Worm (Caenorhabditis elegans) whole organism, young adult: ENCODE data around the gene praf-3.
"Not testable (repeated sequence)": the region's sequence is repeated elsewhere in the genome, so short reads cannot be mapped to it uniquely, and the experiment has no call there.

Experiments
- B0019.2 ChIP-seq: fragments of 200-800 bp; sonication (Bioruptor generic); conservative IDR thresholded peaks from 2 replicates; pipeline ENCODE4 v1.3.6; 2022; ENCODE audit warnings: missing genetic modification reagents, missing genetic modification characterization, missing compliant biosample characterization
- B0261.1 ChIP-seq: sonication (generic microtip); optimal IDR thresholded peaks from 2 replicates; lab custom pipeline; 2016; ENCODE audit warnings: mild to moderate bottlenecking, missing genetic modification characterization, moderate library complexity, missing compliant biosample characterization
- D2030.7 ChIP-seq: fragments of 200-800 bp; sonication (Bioruptor generic); IDR thresholded peaks from 2 replicates; pipeline ENCODE4 v1.3.6; 2022; ENCODE audit warnings: missing genetic modification reagents, missing genetic modification characterization, missing compliant biosample characterization
- F55B11.4 ChIP-seq: sonication (generic microtip); optimal IDR thresholded peaks from 2 replicates; lab custom pipeline; 2016; ENCODE audit warnings: missing compliant biosample characterization, missing genetic modification characterization, borderline replicate concordance; ENCODE audit not compliant: insufficient read depth
- K12H6.12 ChIP-seq: fragments of 200-800 bp; sonication (Bioruptor generic); optimal IDR thresholded peaks from 2 replicates; lab custom pipeline; 2018; ENCODE audit warnings: mild to moderate bottlenecking, missing genetic modification characterization, missing compliant biosample characterization
- T26A5.8 ChIP-seq: sonication (generic microtip); optimal IDR thresholded peaks from 2 replicates; lab custom pipeline; 2016; ENCODE audit warnings: missing genetic modification characterization, missing compliant biosample characterization
- Y79H2A.3 ChIP-seq: fragments of 200-800 bp; sonication (Bioruptor generic); conservative IDR thresholded peaks from 2 replicates; pipeline ENCODE4 v1.3.6; 2022; ENCODE audit warnings: missing genetic modification reagents, missing genetic modification characterization, missing compliant biosample characterization
- ZK185.1 ChIP-seq: sonication (generic microtip); optimal IDR thresholded peaks from 2 replicates; lab custom pipeline; 2016; ENCODE audit warnings: mild to moderate bottlenecking, missing genetic modification characterization, missing compliant biosample characterization; ENCODE audit not compliant: poor library complexity, severe bottlenecking
- aptf-2 ChIP-seq: fragments of 200-800 bp; sonication (Bioruptor generic); conservative IDR thresholded peaks from 2 replicates; pipeline ENCODE4 v1.3.6; 2022; ENCODE audit warnings: missing genetic modification reagents, missing genetic modification characterization, missing compliant biosample characterization
- atf-7 ChIP-seq: sonication (generic microtip); optimal IDR thresholded peaks from 2 replicates; lab custom pipeline; 2017; ENCODE audit warnings: mild to moderate bottlenecking, missing genetic modification characterization, missing compliant biosample characterization
- athp-1 ChIP-seq: sonication (generic microtip); optimal IDR thresholded peaks from 2 replicates; lab custom pipeline; 2017; ENCODE audit warnings: mild to moderate bottlenecking, missing genetic modification characterization, missing compliant biosample characterization
- attf-3 ChIP-seq: fragments of 200-800 bp; sonication (Bioruptor generic); conservative IDR thresholded peaks from 2 replicates; pipeline ENCODE4 v1.3.6; 2022; ENCODE audit warnings: missing genetic modification reagents, missing genetic modification characterization, missing compliant biosample characterization
- cebp-2 ChIP-seq: fragments of 200-800 bp; sonication (Bioruptor generic); IDR thresholded peaks from 2 replicates; pipeline ENCODE4 v1.3.6; 2022; ENCODE audit warnings: missing genetic modification characterization, missing compliant biosample characterization
- ceh-40 ChIP-seq: fragments of 200-800 bp; sonication (Bioruptor generic); IDR thresholded peaks from 2 replicates; pipeline ENCODE4 v1.3.6; 2022; ENCODE audit warnings: missing genetic modification characterization, missing compliant biosample characterization
- ceh-79 ChIP-seq: sonication (generic microtip); optimal IDR thresholded peaks from 2 replicates; lab custom pipeline; 2017; ENCODE audit warnings: mild to moderate bottlenecking, missing genetic modification characterization, missing compliant biosample characterization
- ekl-4 ChIP-seq: fragments of 200-800 bp; sonication (Bioruptor generic); IDR thresholded peaks from 2 replicates; pipeline ENCODE4 v1.3.6; 2022; ENCODE audit warnings: missing genetic modification reagents, missing genetic modification characterization, missing compliant biosample characterization
- hmg-1.2 ChIP-seq: fragments of 200-800 bp; sonication (Bioruptor generic); IDR thresholded peaks from 2 replicates; pipeline ENCODE4 v1.3.6; 2022; ENCODE audit warnings: missing genetic modification reagents, missing genetic modification characterization, missing compliant biosample characterization
- hrde-1 ChIP-seq: sonication (generic microtip); optimal IDR thresholded peaks from 2 replicates; lab custom pipeline; 2016; ENCODE audit warnings: missing genetic modification characterization, mild to moderate bottlenecking, missing compliant biosample characterization, moderate library complexity, missing genotype, missing genetic modification reagents, borderline replicate concordance
- hsf-1 ChIP-seq: fragments of 200-800 bp; sonication (Bioruptor generic); IDR thresholded peaks from 2 replicates; pipeline ENCODE4 v1.3.6; 2022; ENCODE audit warnings: missing genetic modification reagents, missing genetic modification characterization, missing compliant biosample characterization
- lin-26 ChIP-seq: fragments of 200-800 bp; sonication (Bioruptor generic); IDR thresholded peaks from 2 replicates; pipeline ENCODE4 v1.3.6; 2022; ENCODE audit warnings: missing genetic modification reagents, missing genetic modification characterization, missing compliant biosample characterization
- lsy-27 ChIP-seq: sonication (generic microtip); optimal IDR thresholded peaks from 2 replicates; lab custom pipeline; 2017; ENCODE audit warnings: missing genetic modification characterization, mild to moderate bottlenecking, missing compliant biosample characterization, antibody characterized with exemption, missing genotype, borderline replicate concordance; ENCODE audit not compliant: insufficient read depth
- madf-3 ChIP-seq: fragments of 200-800 bp; sonication (Bioruptor generic); IDR thresholded peaks from 2 replicates; pipeline ENCODE4 v1.3.6; 2022; ENCODE audit warnings: missing genetic modification reagents, missing genetic modification characterization, missing compliant biosample characterization
- madf-6 ChIP-seq: fragments of 200-800 bp; sonication (Bioruptor generic); IDR thresholded peaks from 2 replicates; pipeline ENCODE4 v1.3.6; 2022; ENCODE audit warnings: missing genetic modification reagents, missing genetic modification characterization, missing compliant biosample characterization
- mxl-1 ChIP-seq: sonication (generic microtip); optimal IDR thresholded peaks from 2 replicates; lab custom pipeline; 2016; ENCODE audit warnings: missing genetic modification characterization, missing compliant biosample characterization
- pbrm-1 ChIP-seq: fragments of 200-800 bp; sonication (Bioruptor generic); IDR thresholded peaks from 2 replicates; pipeline ENCODE4 v1.3.6; 2022; ENCODE audit warnings: missing genetic modification reagents, missing genetic modification characterization, missing compliant biosample characterization
- rpc-1 ChIP-seq, 2 experiments: fragments of 150-350 bp in 1 of 2; sonication (generic microtip) in 1 of 2; optimal IDR thresholded peaks; 2 replicates each; lab custom pipeline; 2014 to 2018; ENCODE audit warnings: missing biosample characterization in 1 of 2, missing genetic modification characterization in 1 of 2, missing genetic modification reagents in 1 of 2, missing genotype in 1 of 2
- snpc-4 ChIP-seq, 5 experiments: fragments of 150-350 bp in 1 of 5; sonication (generic microtip) in 4 of 5; optimal IDR thresholded peaks; 2 replicates each; lab custom pipeline; 2014 to 2018; ENCODE audit warnings: missing genetic modification characterization in 5 of 5, missing biosample characterization in 3 of 5, antibody characterized with exemption in 2 of 5, mild to moderate bottlenecking in 2 of 5, missing compliant biosample characterization in 2 of 5, missing genotype in 2 of 5, moderate library complexity in 2 of 5, missing genetic modification reagents in 1 of 5
- tbp1 ChIP-seq: fragments of 200-800 bp; sonication (Bioruptor generic); optimal IDR thresholded peaks from 2 replicates; lab custom pipeline; 2018; ENCODE audit warnings: mild to moderate bottlenecking, missing genetic modification characterization, missing compliant biosample characterization
- ztf-25 ChIP-seq: fragments of 200-800 bp; sonication (Bioruptor generic); IDR thresholded peaks from 2 replicates; pipeline ENCODE4 v1.3.6; 2022; ENCODE audit warnings: missing genetic modification reagents, missing genetic modification characterization, missing compliant biosample characterization

praf-3 gene

DNA sequence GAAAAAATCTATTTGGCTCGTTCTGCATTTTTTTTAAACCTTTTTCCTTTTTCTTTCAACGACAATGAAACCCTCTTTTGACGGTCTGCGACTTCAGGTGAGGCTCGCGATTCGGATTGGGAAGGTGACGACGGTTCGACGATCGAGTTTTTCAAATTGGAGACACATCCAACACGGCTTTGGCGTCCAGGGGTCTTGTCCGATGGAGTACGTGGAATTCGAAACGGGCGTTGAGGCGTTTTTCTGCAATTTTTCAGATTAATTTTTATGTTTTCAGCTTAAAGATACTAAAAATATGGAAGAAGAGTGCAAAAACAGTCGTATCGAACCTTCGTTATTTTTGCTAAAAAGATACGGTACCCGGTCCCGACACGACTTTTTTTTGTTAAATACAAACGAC lies 9.4 kb downstream of the praf-3 start, which contains the start of gene D2096.10:
Gene D2096.10 (minus strand): TSS at position 101 of the 400 bp plus-strand sequence.
- TF ChIP-seq madf-3; ceh-79 (tag; lab: Kevin White, UChicago); lsy-27 (tag; lab: Kevin White, UChicago): not testable (repeated sequence)
- TF ChIP-seq, all 124 proteins: peak for 0; not testable (repeated sequence) for 124

DNA sequence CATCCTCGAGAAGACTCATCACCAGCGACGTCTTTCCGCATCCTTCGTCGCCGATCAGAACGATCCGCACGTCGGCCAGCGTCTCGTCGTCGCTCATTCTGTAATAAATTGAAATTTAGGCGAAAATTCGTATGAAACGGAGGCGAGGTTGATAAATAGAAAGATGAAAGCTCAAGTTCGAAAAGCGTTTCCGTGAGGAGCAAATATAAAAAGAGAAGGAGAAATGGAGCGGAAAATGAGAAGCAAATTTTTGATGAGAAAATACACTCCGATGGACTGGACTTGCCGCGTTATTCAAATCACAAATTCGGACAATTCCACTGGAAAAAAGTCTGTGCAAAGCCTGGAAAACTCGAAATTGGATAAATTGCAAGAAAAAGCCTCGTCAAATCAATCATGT lies 14.3 kb downstream of the praf-3 start, which contains the start of gene D2096.11:
Gene D2096.11 (minus strand): TSS at position 101 of the 400 bp plus-strand sequence.
- TF ChIP-seq K12H6.12 (tag; lab: Kevin White, UChicago) (no peak), F55B11.4 (tag; lab: Kevin White, UChicago) (no peak), ZK185.1 (tag; lab: Kevin White, UChicago) (no peak), aptf-2 (no peak)

DNA sequence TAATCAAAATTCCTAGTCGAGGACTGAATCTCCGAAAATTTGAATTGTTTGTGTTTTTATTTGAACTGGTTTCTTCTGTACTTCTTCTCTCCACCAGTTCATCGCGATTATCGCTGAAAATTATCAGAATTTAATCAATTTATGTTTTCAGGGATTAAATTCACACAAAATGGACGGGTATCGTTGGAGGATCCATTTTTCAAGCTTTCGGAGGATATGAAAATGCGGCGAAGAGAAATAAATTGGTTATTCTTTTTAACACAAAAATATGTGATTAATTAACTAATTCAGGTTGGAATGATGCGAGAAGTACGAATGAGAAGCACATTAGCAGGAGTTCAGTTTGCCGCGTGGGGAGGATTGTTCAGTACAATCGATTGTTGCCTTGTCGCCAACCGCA lies 16.6 kb downstream of the praf-3 start, which contains the start of gene timm-17B.2:
Gene timm-17B.2 (plus strand): TSS at position 301 of the 400 bp plus-strand sequence.
- TF ChIP-seq ekl-4 (GFP tag; lab: Robert Waterston, UW) (no peak), T26A5.8 (no peak), madf-6 (GFP tag; lab: Robert Waterston, UW) (no peak), mxl-1 (tag; lab: Kevin White, UChicago) (no peak), B0261.1 (tag; lab: Kevin White, UChicago) (no peak), attf-3 (GFP tag; lab: Robert Waterston, UW) (no peak), K12H6.12 (tag; lab: Kevin White, UChicago) (no peak), athp-1 (tag; lab: Kevin White, UChicago) (no peak), ceh-40 (GFP tag; lab: Robert Waterston, UW) (no peak)
- TF ChIP-seq, all 124 proteins: peak for 0

DNA sequence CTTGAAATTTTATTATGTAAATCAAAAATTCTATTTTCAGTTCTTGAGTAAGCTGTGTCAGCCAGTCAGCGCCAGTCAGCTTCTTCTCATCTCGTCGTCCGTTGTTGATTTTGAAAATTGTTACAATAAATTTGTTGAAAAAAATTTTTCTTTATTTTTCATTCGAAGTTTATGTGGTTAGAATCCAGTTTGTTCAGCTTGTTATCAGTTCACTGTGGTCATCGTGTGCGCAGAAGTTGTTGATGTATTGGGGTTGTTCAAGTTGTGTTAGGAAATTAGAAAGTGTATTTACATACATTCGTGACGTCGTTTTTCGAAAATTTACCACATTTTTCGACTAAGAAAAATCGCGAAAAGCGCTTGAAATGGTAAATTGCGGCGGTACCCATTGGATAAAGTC lies 18.0 kb downstream of the praf-3 start:
- 0 out of 2 replicates have a peak, but pooled peaks have one; percentile 56 for TF ChIP-seq Y79H2A.3 (GFP tag; lab: Robert Waterston, UW)
- peak; percentile 57 for TF ChIP-seq hrde-1 (tag; lab: Kevin White, UChicago)
- no peak for TF ChIP-seq atf-7 (tag; lab: Kevin White, UChicago)
- TF ChIP-seq snpc-4 (GFP tag; optimal IDR thresholded peaks at IDR 0.05; lab: Kevin White, UChicago), result no peak
- no peak for TF ChIP-seq snpc-4 (tag; optimal IDR thresholded peaks at IDR 0.05; lab: Kevin White, UChicago)
- TF ChIP-seq, all 124 proteins: peak for 2

DNA sequence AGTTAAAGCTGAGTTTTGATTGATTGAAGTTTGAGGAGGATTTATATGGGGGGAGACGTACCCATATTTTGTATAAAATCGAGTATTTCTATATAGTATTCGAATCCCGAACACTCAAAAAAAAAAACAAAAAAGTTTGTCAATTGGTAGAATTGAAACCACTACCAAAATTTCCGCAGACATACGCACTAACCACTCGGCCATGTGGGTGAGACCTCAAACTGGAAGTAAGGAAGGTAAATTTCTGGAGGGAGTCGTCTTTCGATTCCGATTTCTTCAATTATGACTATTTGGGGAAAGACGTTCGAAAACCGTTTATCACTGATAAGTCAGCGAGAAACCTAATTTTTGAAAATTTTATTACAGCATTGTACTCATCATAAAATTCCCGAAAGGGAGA lies 32.8 kb downstream of the praf-3 start:
- peak; percentile 25; the same call in 1 of the 2 replicates for TF ChIP-seq pbrm-1 (GFP tag; lab: Robert Waterston, UW)
- 0 out of 2 replicates have a peak, but pooled peaks have one; percentile 38 for TF ChIP-seq ceh-40 (GFP tag; lab: Robert Waterston, UW)
- TF ChIP-seq tbp1 (GFP tag; lab: Kevin White, UChicago), result peak; percentile 86
- TF ChIP-seq cebp-2 (GFP tag; lab: Robert Waterston, UW), result 0 out of 2 replicates have a peak, but pooled peaks have one; percentile 76
- TF ChIP-seq madf-3, result peak; percentile 61; the same call in 1 of the 2 replicates
- peak; percentile 41; the same call in 1 of the 2 replicates for TF ChIP-seq D2030.7 (GFP tag; lab: Robert Waterston, UW)
- TF ChIP-seq lin-26, result peak; percentile 88
- TF ChIP-seq hsf-1 (GFP tag; lab: Robert Waterston, UW), result peak; percentile 68; the same call in 1 of the 2 replicates
- TF ChIP-seq rpc-1 (optimal IDR thresholded peaks at IDR 0.05; lab: Kevin White, UChicago), result peak; percentile 49
- peak; percentile 68 for TF ChIP-seq rpc-1 (tag; optimal IDR thresholded peaks at IDR 0.05; lab: Kevin White, UChicago)
- peak; percentile 82; the same call in 1 of the 2 replicates for TF ChIP-seq ztf-25
- peak; percentile 59 for TF ChIP-seq B0261.1 (tag; lab: Kevin White, UChicago)
- TF ChIP-seq madf-6 (GFP tag; lab: Robert Waterston, UW), result peak; percentile 38; the same call in 1 of the 2 replicates
- TF ChIP-seq B0019.2 (GFP tag; lab: Robert Waterston, UW), result 0 out of 2 replicates have a peak, but pooled peaks have one; percentile 15
- peak; percentile 70 for TF ChIP-seq hmg-1.2 (GFP tag; lab: Robert Waterston, UW)
